Worm (Caenorhabditis elegans) whole organism, late embryonic: ENCODE data around the gene Y51H7C.13.

Experiments
- F13H6.1 ChIP-seq: sonication (generic microtip); optimal IDR thresholded peaks from 2 replicates; lab custom pipeline; 2016; ENCODE audit warnings: missing genetic modification characterization, missing compliant biosample characterization
- K02D7.2 ChIP-seq: sonication (generic microtip); optimal IDR thresholded peaks from 2 replicates; lab custom pipeline; 2017; ENCODE audit warnings: mild to moderate bottlenecking, missing genetic modification characterization, missing compliant biosample characterization
- T23F11.4 ChIP-seq: fragments of 200-800 bp; sonication (Bioruptor generic); optimal IDR thresholded peaks from 2 replicates; lab custom pipeline; 2018; ENCODE audit warnings: mild to moderate bottlenecking, missing genetic modification characterization, missing compliant biosample characterization
- ama-1 ChIP-seq: fragments of 150-350 bp; optimal IDR thresholded peaks from 2 replicates; lab custom pipeline; 2014
- ceh-18 ChIP-seq: sonication (generic microtip); optimal IDR thresholded peaks from 2 replicates; lab custom pipeline; 2016; ENCODE audit warnings: missing genetic modification characterization, missing compliant biosample characterization
- ceh-19 ChIP-seq: fragments of 200-800 bp; sonication (Bioruptor generic); optimal IDR thresholded peaks from 2 replicates; lab custom pipeline; 2018; ENCODE audit warnings: mild to moderate bottlenecking, missing genetic modification characterization, missing compliant biosample characterization
- ceh-22 ChIP-seq: sonication (generic microtip); optimal IDR thresholded peaks from 2 replicates; lab custom pipeline; 2017; ENCODE audit warnings: missing biosample characterization, missing genetic modification characterization
- ceh-24 ChIP-seq: sonication (generic microtip); optimal IDR thresholded peaks from 2 replicates; lab custom pipeline; 2016; ENCODE audit warnings: mild to moderate bottlenecking, missing genetic modification characterization, missing compliant biosample characterization
- ceh-30 ChIP-seq: fragments of 150-350 bp; optimal IDR thresholded peaks from 2 replicates; lab custom pipeline; 2014; ENCODE audit warnings: missing biosample characterization, missing genetic modification characterization
- ceh-31 ChIP-seq: sonication (generic microtip); optimal IDR thresholded peaks from 2 replicates; lab custom pipeline; 2016; ENCODE audit warnings: missing genetic modification characterization, missing compliant biosample characterization
- ceh-34 ChIP-seq: sonication (generic microtip); optimal IDR thresholded peaks from 2 replicates; lab custom pipeline; 2016; ENCODE audit warnings: mild to moderate bottlenecking, missing genetic modification characterization, missing compliant biosample characterization
- ceh-48 ChIP-seq: sonication (generic microtip); optimal IDR thresholded peaks from 2 replicates; lab custom pipeline; 2016; ENCODE audit warnings: missing genetic modification characterization, inconsistent platforms, missing compliant biosample characterization
- che-1 ChIP-seq: sonication (generic microtip); optimal IDR thresholded peaks from 2 replicates; lab custom pipeline; 2016; ENCODE audit warnings: mild to moderate bottlenecking, missing genetic modification characterization, missing compliant biosample characterization
- dmd-4 ChIP-seq: sonication (generic microtip); optimal IDR thresholded peaks from 2 replicates; lab custom pipeline; 2016; ENCODE audit warnings: borderline replicate concordance, missing genetic modification characterization, missing compliant biosample characterization
- dve-1 ChIP-seq: sonication (generic microtip); optimal IDR thresholded peaks from 2 replicates; lab custom pipeline; 2017; ENCODE audit warnings: antibody characterized with exemption, mild to moderate bottlenecking, missing genetic modification characterization, missing compliant biosample characterization
- fax-1 ChIP-seq: sonication (generic microtip); optimal IDR thresholded peaks from 2 replicates; lab custom pipeline; 2016; ENCODE audit warnings: missing genotype, missing genetic modification characterization, missing compliant biosample characterization
- hlh-13 ChIP-seq: fragments of 200-800 bp; sonication (Bioruptor generic); optimal IDR thresholded peaks from 2 replicates; lab custom pipeline; 2018; ENCODE audit warnings: mild to moderate bottlenecking, missing genetic modification characterization, missing compliant biosample characterization
- hlh-15 ChIP-seq: sonication (generic microtip); optimal IDR thresholded peaks from 2 replicates; lab custom pipeline; 2016; ENCODE audit warnings: missing genetic modification characterization, missing compliant biosample characterization
- hlh-30 ChIP-seq: sonication (generic microtip); optimal IDR thresholded peaks from 2 replicates; lab custom pipeline; 2017; ENCODE audit warnings: antibody characterized with exemption, missing genetic modification characterization, missing compliant biosample characterization; ENCODE audit not compliant: insufficient read depth
- hlh-8 ChIP-seq: sonication (generic microtip); optimal IDR thresholded peaks from 2 replicates; lab custom pipeline; 2016; ENCODE audit warnings: missing genotype, missing genetic modification characterization, missing compliant biosample characterization
- lim-6 ChIP-seq: sonication (generic microtip); optimal IDR thresholded peaks from 2 replicates; lab custom pipeline; 2016; ENCODE audit warnings: missing genetic modification characterization, missing compliant biosample characterization
- nhr-232 ChIP-seq: sonication (generic microtip); optimal IDR thresholded peaks from 2 replicates; lab custom pipeline; 2016; ENCODE audit warnings: missing genetic modification characterization, missing compliant biosample characterization
- pat-9 ChIP-seq: fragments of 200-800 bp; sonication (Bioruptor generic); optimal IDR thresholded peaks from 2 replicates; lab custom pipeline; 2018; ENCODE audit warnings: mild to moderate bottlenecking, missing genetic modification characterization, moderate library complexity, missing compliant biosample characterization
- pha-4 ChIP-seq: fragments of 150-350 bp; optimal IDR thresholded peaks from 2 replicates; lab custom pipeline; 2018; ENCODE audit warnings: missing biosample characterization, missing genetic modification reagents, missing genetic modification characterization
- pqm-1 ChIP-seq: sonication (generic microtip); optimal IDR thresholded peaks from 2 replicates; lab custom pipeline; 2016; ENCODE audit warnings: missing genetic modification characterization, missing compliant biosample characterization
- pros-1 ChIP-seq: fragments of 150-350 bp; optimal IDR thresholded peaks from 2 replicates; lab custom pipeline; 2014; ENCODE audit warnings: missing biosample characterization, missing genetic modification reagents, missing genetic modification characterization
- sox-2 ChIP-seq: fragments of 200-800 bp; sonication (Bioruptor generic); IDR thresholded peaks from 2 replicates; pipeline ENCODE4 v1.3.6; 2022; ENCODE audit warnings: missing genetic modification reagents, missing genetic modification characterization, missing compliant biosample characterization
- sox-4 ChIP-seq: sonication (generic microtip); optimal IDR thresholded peaks from 2 replicates; lab custom pipeline; 2017; ENCODE audit warnings: mild to moderate bottlenecking, missing genetic modification characterization, inconsistent platforms, missing compliant biosample characterization
- syd-9 ChIP-seq: sonication (generic microtip); optimal IDR thresholded peaks from 2 replicates; lab custom pipeline; 2016; ENCODE audit warnings: mild to moderate bottlenecking, missing genetic modification characterization, moderate library complexity, missing compliant biosample characterization
- tbx-2 ChIP-seq: sonication (generic microtip); optimal IDR thresholded peaks from 2 replicates; lab custom pipeline; 2016; ENCODE audit warnings: missing genetic modification characterization, missing compliant biosample characterization
- tbx-7 ChIP-seq: sonication (generic microtip); optimal IDR thresholded peaks from 2 replicates; lab custom pipeline; 2016; ENCODE audit warnings: missing genotype, missing genetic modification characterization, missing compliant biosample characterization
- ttx-3 ChIP-seq: sonication (generic microtip); optimal IDR thresholded peaks from 2 replicates; lab custom pipeline; 2016; ENCODE audit warnings: missing genetic modification reagents, missing genetic modification characterization, missing compliant biosample characterization
- unc-3 ChIP-seq, 2 experiments: fragments of 200-800 bp in 1 of 2; sonication (Bioruptor generic) in 1 of 2; sonication (generic microtip) in 1 of 2; conservative IDR thresholded peaks in 1 of 2; optimal IDR thresholded peaks in 1 of 2; 2 replicates each; pipeline versions ENCODE4 v1.3.6 to Lab custom; 2016 to 2022; ENCODE audit warnings: missing compliant biosample characterization in 2 of 2, missing genetic modification characterization in 2 of 2, missing genetic modification reagents in 1 of 2
- unc-86 ChIP-seq: sonication (generic microtip); optimal IDR thresholded peaks from 2 replicates; lab custom pipeline; 2016; ENCODE audit warnings: missing genetic modification characterization, missing compliant biosample characterization

The Y51H7C.13 gene

DNA sequence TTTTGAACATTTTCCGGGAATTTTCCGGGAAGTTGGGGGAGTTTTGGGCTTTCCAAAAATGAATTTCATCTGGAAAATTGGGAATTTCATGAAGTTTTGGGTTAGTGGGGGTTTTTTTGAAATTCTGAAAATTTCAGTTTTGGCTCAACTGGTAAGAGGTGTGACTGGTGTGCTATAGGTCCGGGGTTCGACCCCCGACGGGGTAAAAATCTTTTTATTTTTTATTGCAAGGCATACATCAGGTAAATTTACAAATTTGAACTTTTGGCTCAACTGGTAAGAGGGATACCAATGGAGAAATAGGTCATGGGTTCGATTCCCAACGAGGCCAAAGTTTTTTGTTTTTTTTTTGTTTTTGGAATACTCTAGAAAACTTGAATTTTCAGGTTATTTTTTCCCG lies 15.3 kb upstream of the Y51H7C.13 start:
- TF ChIP-seq fax-1 (tag; lab: Kevin White, UChicago): no peak

DNA sequence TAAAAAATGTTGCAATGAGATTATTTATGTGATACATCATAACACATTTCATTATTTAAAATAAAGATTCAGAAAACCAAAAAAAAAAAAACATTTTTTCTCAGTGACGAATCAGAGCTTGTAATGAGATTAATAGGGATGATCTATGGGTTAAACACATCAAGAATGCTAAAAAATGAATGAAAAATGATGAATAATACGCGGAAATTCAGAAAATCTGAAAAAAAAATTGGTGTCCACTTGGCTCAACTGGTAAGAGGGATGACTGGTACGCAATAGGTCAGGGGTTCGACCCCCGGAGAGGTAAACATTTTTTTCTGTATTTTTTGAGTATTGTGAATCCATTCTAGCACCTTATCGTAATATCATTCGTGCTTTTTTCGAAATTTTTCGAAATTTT lies 12.2 kb upstream of the Y51H7C.13 start:
- no peak for TF ChIP-seq ceh-18 (tag; lab: Kevin White, UChicago)
- TF ChIP-seq fax-1 (tag; lab: Kevin White, UChicago): no peak
- TF ChIP-seq ceh-31 (tag; lab: Kevin White, UChicago): no peak
- no peak for TF ChIP-seq pat-9
- TF ChIP-seq hlh-15 (tag; lab: Kevin White, UChicago): no peak
- TF ChIP-seq tbx-7 (tag; lab: Kevin White, UChicago): no peak
- TF ChIP-seq lim-6 (tag; lab: Kevin White, UChicago): no peak
- TF ChIP-seq ceh-34: no peak
- TF ChIP-seq pha-4 (tag; lab: Kevin White, UChicago): no peak
- no peak for TF ChIP-seq unc-3 (GFP tag; conservative IDR thresholded peaks at IDR 0.05; lab: Robert Waterston, UW)
- TF ChIP-seq unc-3 (tag; optimal IDR thresholded peaks at IDR 0.05; lab: Kevin White, UChicago): no peak
- TF ChIP-seq dve-1 (tag; lab: Kevin White, UChicago): no peak
- TF ChIP-seq ama-1 (lab: Kevin White, UChicago): no peak
- no peak for TF ChIP-seq sox-2 (GFP tag; lab: Robert Waterston, UW)
- TF ChIP-seq ceh-48 (tag; lab: Kevin White, UChicago): no peak
- no peak for TF ChIP-seq T23F11.4
- no peak for TF ChIP-seq unc-86 (tag; lab: Kevin White, UChicago)
- TF ChIP-seq hlh-8 (tag; lab: Kevin White, UChicago): no peak
- TF ChIP-seq ceh-30: no peak

DNA sequence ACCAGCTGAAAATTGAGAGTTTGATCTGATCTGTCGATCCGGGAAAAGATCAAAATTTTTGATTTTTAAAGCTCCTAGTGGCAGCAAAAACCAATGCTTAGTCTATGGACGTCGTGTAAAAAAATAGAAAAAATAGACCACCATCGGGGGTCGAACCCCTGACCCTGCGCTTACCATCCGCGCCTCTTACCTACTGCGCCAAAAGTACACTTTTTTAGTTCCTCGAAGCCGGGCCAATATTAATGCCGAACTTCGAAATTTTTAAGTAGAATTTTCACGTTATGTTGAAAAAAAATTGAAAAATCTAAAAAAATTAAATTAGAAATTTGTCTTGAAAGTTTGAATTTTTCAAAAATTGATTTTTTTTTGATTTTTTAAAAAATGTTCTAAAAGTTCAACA lies 11.6 kb upstream of the Y51H7C.13 start:
- TF ChIP-seq che-1 (no peak), unc-3 (GFP tag; conservative IDR thresholded peaks at IDR 0.05; lab: Robert Waterston, UW) (no peak), unc-3 (tag; optimal IDR thresholded peaks at IDR 0.05; lab: Kevin White, UChicago) (no peak), ceh-24 (no peak), sox-4 (no peak), syd-9 (tag; lab: Kevin White, UChicago) (no peak), F13H6.1 (tag; lab: Kevin White, UChicago) (no peak), K02D7.2 (tag; lab: Kevin White, UChicago) (no peak)

DNA sequence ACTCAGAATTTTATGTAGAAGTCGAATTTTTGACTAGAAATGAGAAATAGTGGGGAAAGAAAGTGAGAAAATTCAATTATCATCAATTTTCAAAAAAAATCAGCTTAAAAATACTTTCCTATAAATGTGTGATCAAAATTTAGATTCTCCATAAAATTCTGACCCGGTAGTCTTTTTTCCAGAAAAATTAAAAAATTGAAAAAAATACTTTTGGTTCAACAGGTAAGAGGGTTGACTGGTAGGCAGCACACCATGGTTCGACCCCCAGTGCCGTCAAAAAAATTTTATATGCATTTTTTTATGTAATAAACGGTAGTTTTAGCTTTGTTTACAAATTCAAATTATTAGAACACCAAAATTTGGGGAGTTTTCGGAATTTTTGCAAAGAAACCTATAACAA lies 10.9 kb upstream of the Y51H7C.13 start:
- no peak for TF ChIP-seq ceh-22 (tag; lab: Kevin White, UChicago)
- TF ChIP-seq, all 69 proteins: peak for 0

DNA sequence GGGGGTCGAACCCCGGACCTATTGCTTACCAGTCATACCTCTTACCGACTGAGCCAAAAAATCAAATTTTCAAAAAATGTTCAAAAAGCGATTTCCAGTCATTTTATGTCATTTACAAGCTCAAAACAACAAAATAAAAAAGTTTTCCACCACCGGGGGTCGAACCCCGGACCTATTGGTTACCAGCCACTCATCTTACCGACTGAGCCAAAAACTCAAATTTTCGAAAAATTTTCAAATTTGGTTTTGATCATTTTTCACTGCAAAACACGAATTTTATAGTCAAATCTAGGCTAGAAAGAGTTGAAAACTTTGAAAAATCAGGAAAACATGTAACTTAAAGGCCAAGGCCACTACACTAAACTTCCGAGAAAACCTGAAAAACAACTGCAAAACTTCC lies 9.7 kb upstream of the Y51H7C.13 start:
- TF ChIP-seq syd-9 (tag; lab: Kevin White, UChicago) (no peak), hlh-30 (tag; lab: Kevin White, UChicago) (no peak), ceh-18 (tag; lab: Kevin White, UChicago) (no peak), tbx-2 (tag; lab: Kevin White, UChicago) (no peak), che-1 (no peak), hlh-13 (GFP tag; lab: Kevin White, UChicago) (no peak), ttx-3 (tag; lab: Kevin White, UChicago) (no peak), tbx-7 (tag; lab: Kevin White, UChicago) (no peak), pha-4 (tag; lab: Kevin White, UChicago) (no peak), F13H6.1 (tag; lab: Kevin White, UChicago) (no peak), nhr-232 (no peak), hlh-8 (tag; lab: Kevin White, UChicago) (no peak), pqm-1 (tag; lab: Kevin White, UChicago) (no peak), pros-1 (tag; lab: Kevin White, UChicago) (no peak), ceh-19 (GFP tag; lab: Kevin White, UChicago) (no peak), dmd-4 (tag; lab: Kevin White, UChicago) (no peak), hlh-15 (tag; lab: Kevin White, UChicago) (no peak)
